Worm (Caenorhabditis elegans) whole organism, midembryonic: Measurements from ENCODE around the gene F40F8.3.

Source experiments
- ref-1 ChIP-seq: fragments of 200-800 bp; sonication (Bioruptor generic); conservative IDR thresholded peaks from 2 replicates; pipeline ENCODE4 v1.3.6; 2022; ENCODE audit warnings: missing genetic modification reagents, missing genetic modification characterization, missing compliant biosample characterization
- ztf-29 ChIP-seq: fragments of 200-800 bp; sonication (Bioruptor generic); IDR thresholded peaks from 2 replicates; pipeline ENCODE4 v1.3.6; 2022; ENCODE audit warnings: missing genetic modification reagents, missing genetic modification characterization, missing compliant biosample characterization

ce11 chrII:11153800-11154199 lies 24.7 kb downstream of the F40F8.3 start:
- TF ChIP-seq ref-1 (GFP tag; lab: Robert Waterston, UW) (no peak), ztf-29 (GFP tag; lab: Robert Waterston, UW) (no peak)
